Worm (Caenorhabditis elegans): ENCODE measurements around the gene T13C2.7.

DNA sequence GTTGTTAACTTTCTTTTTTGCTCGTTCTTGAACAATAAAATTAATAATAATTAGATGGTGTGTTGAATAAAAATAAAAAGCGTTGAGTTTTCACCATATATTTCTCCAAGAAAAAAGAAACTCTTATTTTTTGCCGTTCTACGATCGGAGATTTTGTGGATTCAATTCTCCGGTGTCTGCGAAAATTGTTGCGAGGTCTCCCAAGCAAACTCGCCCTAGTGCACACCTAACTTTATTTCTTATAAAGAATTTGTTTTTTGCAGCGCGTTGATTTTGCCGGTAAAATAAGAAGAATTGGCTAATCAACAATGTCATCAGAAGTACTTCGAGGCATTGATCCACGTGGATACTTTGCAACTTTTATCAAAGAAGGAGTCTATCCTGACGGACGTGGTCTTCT is 37.8 kb upstream of the T13C2.7 start, which contains the start of gene exos-8:
- TF ChIP-seq nhr-76 (tag; optimal IDR thresholded peaks at IDR 0.05) = no peak
- no peak for TF ChIP-seq nhr-28 (tag; optimal IDR thresholded peaks at IDR 0.05)
- no peak for TF ChIP-seq tbx-8 (GFP tag; optimal IDR thresholded peaks at IDR 0.05)
- TF ChIP-seq elt-3 (tag; optimal IDR thresholded peaks at IDR 0.05) = no peak
- TF ChIP-seq hlh-1 (tag; optimal IDR thresholded peaks at IDR 0.05) = no peak
- TF ChIP-seq sptf-1 (tag; optimal IDR thresholded peaks at IDR 0.05) = no peak
- TF ChIP-seq ztf-11 (tag; optimal IDR thresholded peaks at IDR 0.05) = no peak
- no peak for TF ChIP-seq snpc-4 (tag; optimal IDR thresholded peaks at IDR 0.05)
- peak; percentile 67 for TF ChIP-seq lsy-2 (tag; optimal IDR thresholded peaks at IDR 0.05)
- TF ChIP-seq blmp-1 (tag; optimal IDR thresholded peaks at IDR 0.05) = no peak
- TF ChIP-seq nhr-237 (tag; optimal IDR thresholded peaks at IDR 0.05) = peak; percentile 49

All from whole organism, mixed stage, embryonic.